Worm (Caenorhabditis elegans) whole organism, L2 larva: ENCODE results near the gene F32A5.4.

ENCODE experiments used
- ama-1 ChIP-seq: fragments of 150-350 bp; optimal IDR thresholded peaks from 2 replicates; lab custom pipeline; 2018; ENCODE audit warnings: inconsistent platforms
- ceh-16 ChIP-seq: fragments of 150-350 bp; optimal IDR thresholded peaks from 2 replicates; lab custom pipeline; 2014; ENCODE audit warnings: missing biosample characterization, missing genetic modification characterization
- dmd-4 ChIP-seq: sonication (generic microtip); optimal IDR thresholded peaks from 2 replicates; lab custom pipeline; 2017; ENCODE audit warnings: missing biosample characterization, missing genetic modification characterization
- elt-1 ChIP-seq: fragments of 150-350 bp; optimal IDR thresholded peaks from 2 replicates; lab custom pipeline; 2014; ENCODE audit warnings: missing biosample characterization, missing genetic modification characterization
- lin-39 ChIP-seq: fragments of 150-350 bp; optimal IDR thresholded peaks from 2 replicates; lab custom pipeline; 2014; ENCODE audit warnings: missing biosample characterization, missing genetic modification reagents, missing genetic modification characterization
- lsy-2 ChIP-seq, 2 experiments: fragments of 150-350 bp in 1 of 2; sonication (generic microtip) in 1 of 2; optimal IDR thresholded peaks; 2 replicates each; lab custom pipeline; 2014 to 2017; ENCODE audit warnings: missing biosample characterization in 2 of 2, missing genetic modification characterization in 2 of 2
- nhr-10 ChIP-seq: sonication (generic microtip); optimal IDR thresholded peaks from 2 replicates; lab custom pipeline; 2017; ENCODE audit warnings: missing biosample characterization, missing genetic modification characterization
- skn-1 ChIP-seq: sonication (generic microtip); optimal IDR thresholded peaks from 2 replicates; lab custom pipeline; 2017; ENCODE audit warnings: missing biosample characterization, missing genetic modification characterization
- zag-1 ChIP-seq: fragments of 150-350 bp; optimal IDR thresholded peaks from 2 replicates; lab custom pipeline; 2014; ENCODE audit warnings: missing biosample characterization, missing genetic modification characterization
- ztf-11 ChIP-seq: sonication (generic microtip); optimal IDR thresholded peaks from 2 replicates; lab custom pipeline; 2017; ENCODE audit warnings: missing biosample characterization, missing genetic modification characterization
- ztf-4 ChIP-seq: fragments of 150-350 bp; optimal IDR thresholded peaks from 2 replicates; lab custom pipeline; 2014; ENCODE audit warnings: missing biosample characterization, missing genetic modification characterization

DNA sequence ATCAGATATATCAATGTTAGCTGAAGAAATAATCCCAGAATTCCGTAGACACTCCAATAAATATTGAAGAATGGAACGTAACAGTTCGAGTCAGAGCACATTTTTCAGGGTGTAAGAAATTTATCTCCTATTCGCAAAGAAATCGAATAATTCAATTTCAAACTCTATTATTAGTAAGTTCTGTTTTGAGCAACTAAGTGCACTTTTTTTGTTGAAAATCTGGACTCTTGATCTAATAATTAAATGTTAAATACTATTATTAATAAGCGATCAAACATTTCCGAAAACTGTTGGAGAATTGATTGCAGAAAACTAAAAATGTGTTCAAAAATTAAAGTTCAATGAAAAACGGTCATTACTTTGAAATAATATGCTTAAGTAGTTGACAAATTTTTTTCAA is 25.8 kb upstream of the F32A5.4 start, which contains the start of gene srd-56:
- no peak for TF ChIP-seq nhr-10 (tag; lab: Kevin White, UChicago)
- no peak for TF ChIP-seq dmd-4 (tag; lab: Kevin White, UChicago)
- no peak for TF ChIP-seq zag-1
- TF ChIP-seq ztf-4 (tag; lab: Kevin White, UChicago): no peak
- TF ChIP-seq ztf-11 (tag; lab: Kevin White, UChicago): no peak
- no peak for TF ChIP-seq lsy-2 (tag; optimal IDR thresholded peaks at IDR 0.05; lab: Kevin White, UChicago)
- TF ChIP-seq ceh-16: no peak
- TF ChIP-seq elt-1 (tag; lab: Kevin White, UChicago): no peak
- no peak for TF ChIP-seq ama-1 (lab: Kevin White, UChicago)
- no peak for TF ChIP-seq skn-1 (tag; lab: Kevin White, UChicago)
- no peak for TF ChIP-seq lin-39 (tag; lab: Kevin White, UChicago)
